Fruit fly (Drosophila melanogaster): ENCODE data around the gene CG33644.
A peak's percentile ranks its signal among the peaks of the same experiment; 100 is the strongest.

The CG33644 gene

DNA sequence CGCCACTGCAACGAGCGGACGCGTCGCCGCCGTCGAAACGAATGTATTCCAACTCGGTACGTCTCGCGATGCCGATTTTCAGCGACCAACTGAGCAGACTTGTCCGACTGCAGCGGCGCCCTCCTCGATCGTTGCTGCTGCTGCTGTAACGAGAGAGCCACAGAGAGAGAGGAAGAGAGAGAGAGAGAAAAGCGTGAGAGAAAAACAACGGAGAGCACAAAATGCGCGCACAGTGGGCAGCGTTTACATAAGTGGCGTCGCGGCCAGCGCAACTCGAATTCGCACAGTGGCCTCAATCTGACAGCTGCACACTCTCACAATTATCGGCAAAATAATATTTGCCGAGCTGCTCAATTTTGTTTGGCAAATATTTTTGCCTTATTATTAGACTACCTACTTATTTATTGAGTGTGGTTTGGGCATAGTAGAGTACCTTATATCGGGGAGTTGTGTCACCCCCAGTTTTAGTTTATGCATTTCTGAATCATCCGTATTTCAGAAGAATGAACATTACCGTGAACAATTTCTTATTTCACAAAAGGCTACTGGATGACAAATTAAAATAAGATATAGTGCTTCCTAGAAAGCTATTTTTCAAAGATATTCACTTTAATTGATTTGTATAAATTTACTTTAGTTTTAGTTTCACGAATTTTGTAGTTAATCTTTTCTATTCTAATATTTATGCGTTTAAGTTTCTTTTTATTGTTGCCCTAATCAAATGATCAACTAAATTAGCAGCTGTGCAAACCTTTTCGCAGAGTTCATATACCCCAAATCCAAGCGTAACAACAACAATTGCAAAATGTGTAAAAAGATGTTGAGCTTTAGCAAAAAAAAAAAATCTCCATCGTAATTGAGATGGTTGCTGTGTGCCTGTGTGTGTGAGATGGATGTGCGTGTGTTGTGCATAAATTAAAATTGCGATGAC lies 18.3 kb upstream of the CG33644 start (continued):
- TF ChIP-seq HmgZ (tag; optimal IDR thresholded peaks at IDR 0.05): peak; percentile 21
- TF ChIP-seq oc (tag; optimal IDR thresholded peaks at IDR 0.05): no peak
- TF ChIP-seq salm (tag; optimal IDR thresholded peaks at IDR 0.05): no peak
- TF ChIP-seq CG11723 (GFP tag; optimal IDR thresholded peaks at IDR 0.05): peak; percentile 48
- peak; percentile 39 for TF ChIP-seq fd3F (GFP tag; optimal IDR thresholded peaks at IDR 0.05)
- peak; percentile 74 for TF ChIP-seq Deaf1 (tag; optimal IDR thresholded peaks at IDR 0.05)
- TF ChIP-seq H15 (GFP tag; IDR thresholded peaks at IDR 0.05): peak; percentile 65; the same call in 1 of the 3 replicates
- peak in 1 of 2 experiments; percentile 86 for TF ChIP-seq eve (GFP tag; optimal IDR thresholded peaks at IDR 0.05)
- TF ChIP-seq NC2α (GFP tag; optimal IDR thresholded peaks at IDR 0.05): no peak
- TF ChIP-seq CG15601 (tag; optimal IDR thresholded peaks at IDR 0.05): no peak
- peak; percentile 42 for TF ChIP-seq maf-S (GFP tag; optimal IDR thresholded peaks at IDR 0.05)
- TF ChIP-seq fru (optimal IDR thresholded peaks at IDR 0.05): no peak
- TF ChIP-seq wdn (GFP tag; IDR thresholded peaks at IDR 0.05): peak; percentile 59; the same call in 1 of the 2 replicates
- peak; percentile 49 for TF ChIP-seq CG4820 (GFP tag; optimal IDR thresholded peaks at IDR 0.05)
- TF ChIP-seq CG2678 (tag; optimal IDR thresholded peaks at IDR 0.05): peak; percentile 67
- TF ChIP-seq CG10321 (GFP tag; IDR thresholded peaks at IDR 0.05): no peak
- TF ChIP-seq Nf-YC (tag; optimal IDR thresholded peaks at IDR 0.05): peak; percentile 43
- TF ChIP-seq psq (GFP tag; optimal IDR thresholded peaks at IDR 0.05): peak; percentile 35
- TF ChIP-seq CG7839 (tag; optimal IDR thresholded peaks at IDR 0.05): peak; percentile 60
- TF ChIP-seq odd (GFP tag; optimal IDR thresholded peaks at IDR 0.05): no peak
- no peak; the same call in 1 of the 2 replicates for TF ChIP-seq Dref (GFP tag; IDR thresholded peaks at IDR 0.05)
- TF ChIP-seq ERR (GFP tag; optimal IDR thresholded peaks at IDR 0.05): peak; percentile 63
- peak; percentile 77 for TF ChIP-seq CG4282 (GFP tag; optimal IDR thresholded peaks at IDR 0.05)
- peak; percentile 77 for TF ChIP-seq CG7786 (GFP tag; optimal IDR thresholded peaks at IDR 0.05)
- peak; percentile 69 for TF ChIP-seq lab (GFP tag; optimal IDR thresholded peaks at IDR 0.05)
- TF ChIP-seq dmrt99B (tag; optimal IDR thresholded peaks at IDR 0.05): peak; percentile 66
- no peak for TF ChIP-seq pita (GFP tag; optimal IDR thresholded peaks at IDR 0.05)
- peak; percentile 60 for TF ChIP-seq Sox100B (GFP tag; optimal IDR thresholded peaks at IDR 0.05)
- TF ChIP-seq gcm2 (GFP tag; optimal IDR thresholded peaks at IDR 0.05): no peak
- no peak for TF ChIP-seq CG6854 (GFP tag; optimal IDR thresholded peaks at IDR 0.05)
- peak; percentile 30 for TF ChIP-seq caup (GFP tag; optimal IDR thresholded peaks at IDR 0.05; ENCODE audit: severe bottlenecking)
- peak; percentile 83 for TF ChIP-seq CG32532 (GFP tag; IDR thresholded peaks at IDR 0.05)
- no peak for TF ChIP-seq prd (optimal IDR thresholded peaks at IDR 0.05)
- TF ChIP-seq prd (GFP tag; IDR thresholded peaks at IDR 0.05): peak; percentile 77
- TF ChIP-seq bsh (GFP tag; optimal IDR thresholded peaks at IDR 0.05): peak in 1 of 2 experiments; percentile 58
- no peak for TF ChIP-seq CG7745 (tag; optimal IDR thresholded peaks at IDR 0.05)
- no peak for TF ChIP-seq zf30C (GFP tag; optimal IDR thresholded peaks at IDR 0.05)
- no peak for TF ChIP-seq aop (GFP tag; IDR thresholded peaks at IDR 0.05)
- peak; percentile 29 for TF ChIP-seq CG12104 (GFP tag; optimal IDR thresholded peaks at IDR 0.05)
- no peak for TF ChIP-seq da (GFP tag; optimal IDR thresholded peaks at IDR 0.05)
- peak; percentile 84 for TF ChIP-seq ci (GFP tag; IDR thresholded peaks at IDR 0.05)
- TF ChIP-seq nau (GFP tag; optimal IDR thresholded peaks at IDR 0.05): no peak
- peak; percentile 71 for TF ChIP-seq Sox102F (GFP tag; optimal IDR thresholded peaks at IDR 0.05)
- TF ChIP-seq HLH4C (GFP tag; IDR thresholded peaks at IDR 0.05; ENCODE audit: partially characterized antibody): 0 out of 3 replicates have a peak, but pooled peaks have one; percentile 44
- TF ChIP-seq CG3995 (GFP tag; optimal IDR thresholded peaks at IDR 0.05): no peak
- peak; percentile 37 for TF ChIP-seq CG15514 (GFP tag; optimal IDR thresholded peaks at IDR 0.05)
- peak; percentile 71 for TF ChIP-seq CG8944 (GFP tag; optimal IDR thresholded peaks at IDR 0.05)
- TF ChIP-seq tio (GFP tag; optimal IDR thresholded peaks at IDR 0.05): peak; percentile 53

All from whole organism, embryonic.